Worm (Caenorhabditis elegans) whole organism, L1 larva: ENCODE data around the gene Y73B6BL.289.
A peak's percentile ranks its signal among the peaks of the same experiment; 100 is the strongest.

Experiments
- C04F5.9 ChIP-seq: sonication (generic microtip); optimal IDR thresholded peaks from 2 replicates; lab custom pipeline; 2016; ENCODE audit warnings: missing genetic modification characterization, missing compliant biosample characterization
- C16A3.4 ChIP-seq: fragments of 150-350 bp; optimal IDR thresholded peaks from 2 replicates; lab custom pipeline; 2014; ENCODE audit warnings: missing biosample characterization, missing genetic modification characterization
- C34B4.2 ChIP-seq: sonication (generic microtip); optimal IDR thresholded peaks from 2 replicates; lab custom pipeline; 2017; ENCODE audit warnings: mild to moderate bottlenecking, missing genetic modification characterization, missing compliant biosample characterization
- F16B12.6 ChIP-seq: fragments of 150-350 bp; optimal IDR thresholded peaks from 2 replicates; lab custom pipeline; 2014; ENCODE audit warnings: missing biosample characterization, missing genetic modification characterization
- Y116A8C.19 ChIP-seq: sonication (generic microtip); optimal IDR thresholded peaks from 2 replicates; lab custom pipeline; 2016; ENCODE audit warnings: missing compliant biosample characterization, missing genetic modification characterization, borderline replicate concordance
- aha-1 ChIP-seq: fragments of 150-350 bp; optimal IDR thresholded peaks from 2 replicates; lab custom pipeline; 2014; ENCODE audit warnings: missing biosample characterization, missing genetic modification characterization
- alr-1 ChIP-seq: fragments of 200-800 bp; sonication (Bioruptor generic); optimal IDR thresholded peaks from 2 replicates; lab custom pipeline; 2018; ENCODE audit warnings: borderline replicate concordance, mild to moderate bottlenecking, missing genetic modification characterization, missing compliant biosample characterization
- aly-2 ChIP-seq: fragments of 150-350 bp; optimal IDR thresholded peaks from 2 replicates; lab custom pipeline; 2014; ENCODE audit warnings: missing biosample characterization, missing genetic modification characterization
- blmp-1 ChIP-seq: fragments of 150-350 bp; optimal IDR thresholded peaks from 2 replicates; lab custom pipeline; 2014; ENCODE audit warnings: missing biosample characterization, missing genetic modification characterization
- ceh-8 ChIP-seq: fragments of 200-800 bp; sonication (Bioruptor generic); optimal IDR thresholded peaks from 2 replicates; lab custom pipeline; 2018; ENCODE audit warnings: mild to moderate bottlenecking, missing genetic modification characterization, moderate library complexity, missing compliant biosample characterization
- ceh-88 ChIP-seq: fragments of 200-800 bp; sonication (Bioruptor generic); IDR thresholded peaks from 2 replicates; pipeline ENCODE4 v1.3.6; 2022; ENCODE audit warnings: missing genetic modification characterization, missing compliant biosample characterization
- ceh-90 ChIP-seq: sonication (generic microtip); optimal IDR thresholded peaks from 2 replicates; lab custom pipeline; 2016; ENCODE audit warnings: missing genetic modification characterization, missing compliant biosample characterization
- ces-1 ChIP-seq: fragments of 150-350 bp; optimal IDR thresholded peaks from 2 replicates; lab custom pipeline; 2014; ENCODE audit warnings: missing biosample characterization, missing genetic modification reagents, missing genetic modification characterization
- dsc-1 ChIP-seq: sonication (generic microtip); optimal IDR thresholded peaks from 2 replicates; lab custom pipeline; 2016; ENCODE audit warnings: mild to moderate bottlenecking, missing genetic modification characterization, missing compliant biosample characterization
- egl-13 ChIP-seq: sonication (generic microtip); optimal IDR thresholded peaks from 2 replicates; lab custom pipeline; 2016; ENCODE audit warnings: missing genotype, missing genetic modification reagents, missing genetic modification characterization, missing compliant biosample characterization
- egl-27 ChIP-seq, 2 experiments: fragments of 150-350 bp in 1 of 2; sonication (generic microtip); optimal IDR thresholded peaks; 3 replicates each; lab custom pipeline; 2017 to 2018; ENCODE audit warnings: missing biosample characterization in 2 of 2, missing genetic modification characterization in 2 of 2, missing genetic modification reagents in 2 of 2
- elt-2 ChIP-seq: sonication (generic microtip); optimal IDR thresholded peaks from 2 replicates; lab custom pipeline; 2016; ENCODE audit warnings: missing genetic modification characterization, mild to moderate bottlenecking, inconsistent platforms, missing compliant biosample characterization, missing genetic modification reagents
- fkh-10 ChIP-seq: sonication (generic microtip); optimal IDR thresholded peaks from 2 replicates; lab custom pipeline; 2017; ENCODE audit warnings: missing biosample characterization, missing genetic modification reagents, missing genetic modification characterization
- fkh-8 ChIP-seq: sonication (generic microtip); optimal IDR thresholded peaks from 2 replicates; lab custom pipeline; 2016; ENCODE audit warnings: mild to moderate bottlenecking, missing genetic modification characterization, missing compliant biosample characterization
- hlh-17 ChIP-seq: fragments of 200-800 bp; sonication (Bioruptor generic); optimal IDR thresholded peaks from 2 replicates; lab custom pipeline; 2018; ENCODE audit warnings: missing genetic modification characterization, mild to moderate bottlenecking, missing compliant biosample characterization, moderate library complexity, borderline replicate concordance
- hlh-4 ChIP-seq: sonication (generic microtip); optimal IDR thresholded peaks from 2 replicates; lab custom pipeline; 2016; ENCODE audit warnings: mild to moderate bottlenecking, missing genetic modification characterization, missing compliant biosample characterization
- isw-1 ChIP-seq: fragments of 200-800 bp; sonication (Bioruptor generic); IDR thresholded peaks from 2 replicates; pipeline ENCODE4 v1.3.6; 2022; ENCODE audit warnings: missing genetic modification characterization, missing compliant biosample characterization
- jun-1 ChIP-seq: fragments of 150-350 bp; optimal IDR thresholded peaks from 2 replicates; lab custom pipeline; 2014; ENCODE audit warnings: missing biosample characterization, missing genetic modification reagents, missing genetic modification characterization
- lin-15B ChIP-seq: fragments of 150-350 bp; sonication (generic microtip); optimal IDR thresholded peaks from 3 replicates; lab custom pipeline; 2014; ENCODE audit warnings: missing biosample characterization, missing genetic modification characterization
- lin-39 ChIP-seq: fragments of 150-350 bp; optimal IDR thresholded peaks from 2 replicates; lab custom pipeline; 2014; ENCODE audit warnings: missing biosample characterization, missing genetic modification reagents, missing genetic modification characterization
- lir-3 ChIP-seq: sonication (generic microtip); optimal IDR thresholded peaks from 2 replicates; lab custom pipeline; 2016; ENCODE audit warnings: mild to moderate bottlenecking, missing genetic modification characterization, moderate library complexity, missing compliant biosample characterization; ENCODE audit not compliant: poor library complexity
- mdl-1 ChIP-seq, 2 experiments: fragments of 150-350 bp; optimal IDR thresholded peaks; 2 replicates each; lab custom pipeline; 2014 to 2017; ENCODE audit warnings: missing biosample characterization in 2 of 2, missing genetic modification characterization in 2 of 2, inconsistent platforms in 1 of 2
- mef-2 ChIP-seq: fragments of 150-350 bp; optimal IDR thresholded peaks from 2 replicates; lab custom pipeline; 2014; ENCODE audit warnings: missing biosample characterization, missing genetic modification characterization
- mep-1 ChIP-seq: fragments of 150-350 bp; optimal IDR thresholded peaks from 2 replicates; lab custom pipeline; 2014; ENCODE audit warnings: missing biosample characterization, missing genetic modification characterization
- nhr-12 ChIP-seq: sonication (generic microtip); optimal IDR thresholded peaks from 2 replicates; lab custom pipeline; 2017; ENCODE audit warnings: missing biosample characterization, missing genetic modification characterization
- nhr-20 ChIP-seq: sonication (generic microtip); optimal IDR thresholded peaks from 2 replicates; lab custom pipeline; 2016; ENCODE audit warnings: mild to moderate bottlenecking, missing genetic modification characterization, missing compliant biosample characterization
- nhr-237 ChIP-seq: fragments of 150-350 bp; optimal IDR thresholded peaks from 2 replicates; lab custom pipeline; 2014; ENCODE audit warnings: missing biosample characterization, missing genetic modification characterization
- nhr-47 ChIP-seq: sonication (generic microtip); optimal IDR thresholded peaks from 2 replicates; lab custom pipeline; 2016; ENCODE audit warnings: mild to moderate bottlenecking, missing genetic modification characterization, moderate library complexity, missing compliant biosample characterization
- nhr-71 ChIP-seq: sonication (generic microtip); optimal IDR thresholded peaks from 2 replicates; lab custom pipeline; 2016; ENCODE audit warnings: mild to moderate bottlenecking, missing genetic modification characterization, moderate library complexity, missing compliant biosample characterization
- nhr-77 ChIP-seq: fragments of 150-350 bp; optimal IDR thresholded peaks from 2 replicates; lab custom pipeline; 2014; ENCODE audit warnings: missing biosample characterization, missing genetic modification characterization
- nhr-84 ChIP-seq: sonication (generic microtip); optimal IDR thresholded peaks from 2 replicates; lab custom pipeline; 2017; ENCODE audit warnings: missing biosample characterization, missing genetic modification characterization
- nhr-85 ChIP-seq: sonication (generic microtip); peaks from one replicate; lab custom pipeline; 2016; ENCODE audit warnings: missing genetic modification characterization, inconsistent platforms, missing compliant biosample characterization
- nhr-90 ChIP-seq: sonication (generic microtip); optimal IDR thresholded peaks from 2 replicates; lab custom pipeline; 2016; ENCODE audit warnings: mild to moderate bottlenecking, missing genetic modification characterization, missing compliant biosample characterization; ENCODE audit not compliant: poor library complexity
- pag-3 ChIP-seq: sonication (generic microtip); optimal IDR thresholded peaks from 2 replicates; lab custom pipeline; 2017; ENCODE audit warnings: missing genetic modification characterization, mild to moderate bottlenecking, missing compliant biosample characterization, antibody characterized with exemption, borderline replicate concordance; ENCODE audit not compliant: insufficient read depth
- pax-3 ChIP-seq: fragments of 200-800 bp; sonication (Bioruptor generic); optimal IDR thresholded peaks from 2 replicates; lab custom pipeline; 2018; ENCODE audit warnings: mild to moderate bottlenecking, missing genetic modification characterization, moderate library complexity, missing compliant biosample characterization
- pqm-1 ChIP-seq: sonication (generic microtip); optimal IDR thresholded peaks from 3 replicates; lab custom pipeline; 2017; ENCODE audit warnings: missing biosample characterization, missing genetic modification characterization
- skn-1 ChIP-seq: fragments of 150-350 bp; optimal IDR thresholded peaks from 2 replicates; lab custom pipeline; 2014; ENCODE audit warnings: missing biosample characterization, missing genetic modification characterization
- snpc-4 ChIP-seq: fragments of 150-350 bp; optimal IDR thresholded peaks from 2 replicates; lab custom pipeline; 2014; ENCODE audit warnings: missing biosample characterization, missing genetic modification characterization
- sptf-1 ChIP-seq: fragments of 150-350 bp; optimal IDR thresholded peaks from 2 replicates; lab custom pipeline; 2014; ENCODE audit warnings: missing biosample characterization, missing genetic modification characterization
- swsn-7 ChIP-seq: sonication (generic microtip); optimal IDR thresholded peaks from 2 replicates; lab custom pipeline; 2016; ENCODE audit warnings: missing genetic modification characterization, missing compliant biosample characterization
- tbx-2 ChIP-seq: sonication (generic microtip); optimal IDR thresholded peaks from 2 replicates; lab custom pipeline; 2016; ENCODE audit warnings: missing genetic modification characterization, missing compliant biosample characterization
- tlp-1 ChIP-seq: fragments of 150-350 bp; optimal IDR thresholded peaks from 2 replicates; lab custom pipeline; 2014; ENCODE audit warnings: missing biosample characterization, missing genetic modification characterization
- unc-86 ChIP-seq: sonication (generic microtip); optimal IDR thresholded peaks from 2 replicates; lab custom pipeline; 2016; ENCODE audit warnings: missing genetic modification characterization, missing compliant biosample characterization
- unc-98 ChIP-seq: fragments of 200-800 bp; sonication (Bioruptor generic); IDR thresholded peaks from 2 replicates; pipeline ENCODE4 v1.3.6; 2022; ENCODE audit warnings: missing genetic modification characterization, missing compliant biosample characterization
- xbp-1 ChIP-seq: sonication (generic microtip); optimal IDR thresholded peaks from 2 replicates; lab custom pipeline; 2016; ENCODE audit warnings: missing genetic modification characterization, missing compliant biosample characterization
- zag-1 ChIP-seq: fragments of 150-350 bp; optimal IDR thresholded peaks from 2 replicates; lab custom pipeline; 2014; ENCODE audit warnings: missing biosample characterization, missing genetic modification characterization
- zip-4 ChIP-seq: fragments of 200-800 bp; sonication (Bioruptor generic); optimal IDR thresholded peaks from 2 replicates; lab custom pipeline; 2018; ENCODE audit warnings: mild to moderate bottlenecking, missing genetic modification characterization, moderate library complexity, missing compliant biosample characterization
- ztf-11 ChIP-seq, 2 experiments: sonication (generic microtip); optimal IDR thresholded peaks; 2 replicates each; lab custom pipeline; 2016 to 2017; ENCODE audit warnings: missing genetic modification characterization in 2 of 2, missing biosample characterization in 1 of 2, missing compliant biosample characterization in 1 of 2
- ztf-4 ChIP-seq: fragments of 150-350 bp; optimal IDR thresholded peaks from 2 replicates; lab custom pipeline; 2014; ENCODE audit warnings: missing biosample characterization, missing genetic modification characterization

The Y73B6BL.289 gene

DNA sequence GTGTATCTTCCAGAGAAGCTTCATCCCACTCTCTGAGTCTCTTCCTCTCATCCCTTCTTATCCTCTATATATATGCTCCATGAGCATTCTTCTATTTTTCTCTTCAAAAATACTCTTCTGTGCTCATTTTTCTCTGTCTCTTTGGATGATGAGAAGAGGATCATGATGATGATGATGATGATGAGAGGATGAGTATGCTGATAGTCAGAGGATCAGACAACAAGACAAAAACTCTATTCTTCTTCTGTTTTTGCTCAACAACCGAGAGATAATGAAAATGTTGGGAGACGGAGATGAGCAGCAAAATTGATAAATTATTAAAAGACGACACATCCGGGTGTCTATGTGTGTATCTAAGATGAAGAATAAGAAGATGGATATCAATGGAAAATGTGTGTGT lies 46.0 kb downstream of the Y73B6BL.289 start (continued):
- no peak for TF ChIP-seq zip-4 (GFP tag; lab: Kevin White, UChicago)
- TF ChIP-seq swsn-7 (tag; lab: Kevin White, UChicago) = peak; percentile 42
- TF ChIP-seq sptf-1 = no peak
- no peak for TF ChIP-seq egl-27 (tag; optimal IDR thresholded peaks at IDR 0.05; lab: Kevin White, UChicago)
- no peak for TF ChIP-seq unc-98 (GFP tag; lab: Robert Waterston, UW)
- no peak for TF ChIP-seq pax-3 (tag; lab: Kevin White, UChicago)
- no peak for TF ChIP-seq snpc-4 (tag; lab: Kevin White, UChicago)
- TF ChIP-seq ceh-8 (GFP tag; lab: Kevin White, UChicago) = no peak
- no peak for TF ChIP-seq nhr-84 (tag; lab: Kevin White, UChicago)
- no peak for TF ChIP-seq pqm-1
- peak; percentile 51 for TF ChIP-seq nhr-47 (tag; lab: Kevin White, UChicago)
- TF ChIP-seq nhr-85 (tag; lab: Kevin White, UChicago) = no peak
- no peak for TF ChIP-seq lin-39 (tag; lab: Kevin White, UChicago)
- no peak for TF ChIP-seq C04F5.9 (tag; lab: Kevin White, UChicago)
- TF ChIP-seq nhr-20 (tag; lab: Kevin White, UChicago) = peak; percentile 42
- peak; percentile 3 for TF ChIP-seq xbp-1 (tag; lab: Kevin White, UChicago)
- TF ChIP-seq ceh-90 (tag; lab: Kevin White, UChicago) = no peak
- no peak for TF ChIP-seq jun-1
- TF ChIP-seq pag-3 (tag; lab: Kevin White, UChicago) = no peak
- TF ChIP-seq mdl-1 (tag; optimal IDR thresholded peaks at IDR 0.05; lab: Kevin White, UChicago) = no peak
- no peak for TF ChIP-seq C16A3.4 (tag; lab: Kevin White, UChicago)
- no peak for TF ChIP-seq nhr-12 (tag; lab: Kevin White, UChicago)
- TF ChIP-seq zag-1 = no peak
- peak; percentile 47 for TF ChIP-seq tbx-2 (tag; lab: Kevin White, UChicago)
- no peak for TF ChIP-seq C34B4.2 (tag; lab: Kevin White, UChicago)
- peak; percentile 48 for TF ChIP-seq fkh-10 (GFP tag; lab: Kevin White, UChicago)
- no peak for TF ChIP-seq elt-2 (tag; lab: Kevin White, UChicago)
- TF ChIP-seq hlh-4 (tag; lab: Kevin White, UChicago) = no peak
- TF ChIP-seq lir-3 = peak; percentile 60
- peak; percentile 21 for TF ChIP-seq ztf-4 (tag; lab: Kevin White, UChicago)
- peak; percentile 42 for TF ChIP-seq skn-1 (tag; lab: Kevin White, UChicago)
- TF ChIP-seq ces-1 (GFP tag; lab: Kevin White, UChicago) = no peak
- peak; percentile 48 for TF ChIP-seq mep-1
- TF ChIP-seq egl-13 (tag; lab: Kevin White, UChicago) = no peak
- TF ChIP-seq aha-1 (tag; lab: Kevin White, UChicago) = no peak
- TF ChIP-seq alr-1 (tag; lab: Kevin White, UChicago) = no peak
- peak; percentile 83 for TF ChIP-seq nhr-71
- TF ChIP-seq nhr-90 (tag; lab: Kevin White, UChicago) = no peak
- no peak for TF ChIP-seq blmp-1 (tag; lab: Kevin White, UChicago)
- TF ChIP-seq Y116A8C.19 (tag; lab: Kevin White, UChicago) = no peak
- no peak for TF ChIP-seq hlh-17 (GFP tag; lab: Kevin White, UChicago)
- TF ChIP-seq nhr-237 (tag; lab: Kevin White, UChicago) = no peak
- peak; percentile 89 for TF ChIP-seq unc-86 (tag; lab: Kevin White, UChicago)
- TF ChIP-seq lin-15B (tag; lab: Kevin White, UChicago) = no peak
- peak; percentile 79 for TF ChIP-seq dsc-1
- TF ChIP-seq aly-2 (tag; lab: Kevin White, UChicago) = no peak
- no peak for TF ChIP-seq F16B12.6 (tag; lab: Kevin White, UChicago)
- no peak for TF ChIP-seq ztf-11 (tag; optimal IDR thresholded peaks at IDR 0.05; lab: Kevin White, UChicago)
- TF ChIP-seq isw-1 (GFP tag; lab: Robert Waterston, UW) = no peak
- TF ChIP-seq tlp-1 (tag; lab: Kevin White, UChicago) = no peak
- TF ChIP-seq fkh-8 (tag; lab: Kevin White, UChicago) = peak; percentile 33
- TF ChIP-seq mef-2 (tag; lab: Kevin White, UChicago) = peak; percentile 43
- no peak for TF ChIP-seq nhr-77 (tag; lab: Kevin White, UChicago)
- no peak for TF ChIP-seq ceh-88 (GFP tag; lab: Robert Waterston, UW)
